Worm (Caenorhabditis elegans): ENCODE results near the gene F12E12.1.

F12E12.1 gene

ce11 chrII:3775719-3776118 is 34.0 kb downstream of the F12E12.1 start, which contains the start of gene T24E12.3:
Gene T24E12.3, plus strand, starts transcription at chrII:3776019.
- TF ChIP-seq egl-27 (tag; optimal IDR thresholded peaks at IDR 0.05), result no peak
- TF ChIP-seq elt-1 (tag; optimal IDR thresholded peaks at IDR 0.05), result no peak
- no peak for TF ChIP-seq ceh-28 (tag; optimal IDR thresholded peaks at IDR 0.05)
- no peak for TF ChIP-seq unc-62 (GFP tag; optimal IDR thresholded peaks at IDR 0.05)

DNA sequence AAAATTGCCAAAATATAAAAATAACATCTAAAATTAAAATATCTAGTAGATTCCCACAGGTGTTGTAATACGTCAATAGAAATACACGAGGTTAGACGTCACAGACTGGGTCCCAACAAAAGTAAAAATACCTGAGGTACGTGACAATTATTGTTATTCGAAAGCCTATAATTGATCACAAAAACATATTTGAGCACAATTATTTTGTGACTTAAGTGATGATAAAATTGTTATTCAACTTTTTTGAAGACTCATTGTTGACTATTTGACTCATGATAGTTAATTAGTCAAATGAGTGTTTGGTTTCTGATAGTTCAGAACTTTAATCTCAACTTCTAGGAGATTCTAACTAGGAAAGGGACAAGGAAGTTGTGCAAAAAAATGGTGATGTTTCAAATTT is 36.1 kb downstream of the F12E12.1 start:
- TF ChIP-seq unc-62 (GFP tag; optimal IDR thresholded peaks at IDR 0.05), result no peak

ce11 chrII:3779463-3779862 is 37.8 kb downstream of the F12E12.1 start, which contains the start of gene T24E12.11:
Gene T24E12.11, minus strand, starts transcription at chrII:3779563.
- no peak for TF ChIP-seq sea-2 (GFP tag; optimal IDR thresholded peaks at IDR 0.05)
- no peak for TF ChIP-seq egl-27 (tag; optimal IDR thresholded peaks at IDR 0.05)
- TF ChIP-seq fkh-2 (tag; optimal IDR thresholded peaks at IDR 0.05), result no peak
- no peak for TF ChIP-seq ceh-82 (tag; optimal IDR thresholded peaks at IDR 0.05)
- TF ChIP-seq nhr-23 (tag; optimal IDR thresholded peaks at IDR 0.05), result no peak
- no peak for TF ChIP-seq eor-1 (tag; optimal IDR thresholded peaks at IDR 0.05)
- TF ChIP-seq fos-1 (tag; optimal IDR thresholded peaks at IDR 0.05), result no peak
- TF ChIP-seq nhr-76 (tag; optimal IDR thresholded peaks at IDR 0.05), result no peak
- TF ChIP-seq R02D3.7 (tag; optimal IDR thresholded peaks at IDR 0.05), result no peak
- TF ChIP-seq ZK546.5 (tag; optimal IDR thresholded peaks at IDR 0.05), result no peak
- TF ChIP-seq jun-1 (tag; optimal IDR thresholded peaks at IDR 0.05), result no peak
- no peak for TF ChIP-seq nhr-67 (tag; optimal IDR thresholded peaks at IDR 0.05)

- TF ChIP-seq nhr-43 (tag; optimal IDR thresholded peaks at IDR 0.05; ENCODE audit: poor library complexity, severe bottlenecking), result no peak
These were observed 39.6 kb downstream of the F12E12.1 start for ce11 chrII:3781238-3781637.

- TF ChIP-seq eor-1 (tag; optimal IDR thresholded peaks at IDR 0.05) (no peak), fkh-2 (tag; optimal IDR thresholded peaks at IDR 0.05) (no peak), nfya-1 (tag; optimal IDR thresholded peaks at IDR 0.05; ENCODE audit: insufficient read depth) (no peak), nhr-77 (tag; optimal IDR thresholded peaks at IDR 0.05) (no peak), unc-62 (GFP tag; optimal IDR thresholded peaks at IDR 0.05) (no peak), ztf-11 (tag; optimal IDR thresholded peaks at IDR 0.05) (no peak), ZK546.5 (tag; optimal IDR thresholded peaks at IDR 0.05) (no peak), nhr-28 (tag; optimal IDR thresholded peaks at IDR 0.05) (no peak), daf-12 (tag; optimal IDR thresholded peaks at IDR 0.05) (no peak), mml-1 (tag; optimal IDR thresholded peaks at IDR 0.05) (no peak), fkh-10 (GFP tag; optimal IDR thresholded peaks at IDR 0.05) (no peak), aly-2 (tag; optimal IDR thresholded peaks at IDR 0.05) (no peak), skn-1 (tag; optimal IDR thresholded peaks at IDR 0.05) (no peak), nhr-43 (tag; optimal IDR thresholded peaks at IDR 0.05; ENCODE audit: poor library complexity, severe bottlenecking) (no peak), lin-15B (tag; optimal IDR thresholded peaks at IDR 0.05) (no peak)
These were observed 40.8 kb downstream of the F12E12.1 start, which contains the start of gene T24E12.2 for ce11 chrII:3782309-3783000. Gene T24E12.2, plus strand, starts transcription at chrII:3782950.

DNA sequence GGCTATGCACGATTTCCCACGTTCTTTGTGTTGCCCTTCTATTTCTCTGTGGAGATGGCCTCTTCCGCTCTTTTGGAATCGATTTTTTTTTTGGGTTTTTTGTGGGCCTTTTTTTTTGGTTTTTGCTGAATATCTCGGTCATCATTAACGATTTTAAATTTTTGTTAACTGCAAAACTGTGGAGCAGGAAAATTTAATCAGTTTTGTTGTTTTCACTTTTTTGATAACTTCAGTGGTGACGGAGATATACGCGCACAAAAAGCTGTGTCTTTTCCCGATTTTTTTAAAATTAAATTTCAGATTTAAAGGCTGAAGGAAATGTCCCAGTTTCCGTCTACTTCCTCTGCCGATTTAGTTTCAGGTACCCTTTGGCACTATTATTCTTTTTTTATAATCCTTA is 43.6 kb downstream of the F12E12.1 start, which contains the start of gene T24E12.1:
Gene T24E12.1, plus strand, starts transcription at position 301 of the 400 bp plus-strand sequence.
- TF ChIP-seq mml-1 (tag; optimal IDR thresholded peaks at IDR 0.05), result no peak

DNA sequence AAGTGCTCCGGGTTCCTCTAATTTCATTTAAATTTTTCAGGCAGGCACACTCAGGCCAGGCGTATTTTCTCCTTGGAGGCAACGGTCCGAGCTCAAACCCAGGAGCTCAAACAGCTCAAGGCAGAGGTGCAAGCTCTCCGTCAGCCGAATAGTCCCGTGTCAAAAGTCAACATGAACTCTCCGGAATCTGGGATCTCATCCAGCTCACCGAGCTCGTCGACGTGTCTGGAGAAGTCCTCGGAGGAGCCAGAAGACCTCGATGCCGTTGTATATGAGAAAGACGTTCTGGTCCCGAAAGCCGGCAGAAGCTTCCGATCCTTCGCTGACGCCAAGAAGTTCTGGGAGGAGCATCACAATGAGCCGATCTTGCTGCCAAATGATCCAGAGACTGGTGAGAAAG is 44.1 kb downstream of the F12E12.1 start:
- TF ChIP-seq pha-4 (tag; optimal IDR thresholded peaks at IDR 0.05) (no peak), nhr-23 (tag; optimal IDR thresholded peaks at IDR 0.05) (no peak), lin-15B (tag; optimal IDR thresholded peaks at IDR 0.05) (no peak), ztf-11 (tag; optimal IDR thresholded peaks at IDR 0.05) (no peak), R02D3.7 (tag; optimal IDR thresholded peaks at IDR 0.05) (no peak)

Measured in whole organism, L3 larva.